Fruit fly (Drosophila melanogaster) whole organism, prepupa: ENCODE data around the gene CG33093.

Experiments
- CG10631 ChIP-seq: fragments of 200-800 bp; sonication (Bioruptor generic); optimal IDR thresholded peaks from 2 replicates; lab custom pipeline; 2016; ENCODE audit warnings: missing biosample characterization, missing genetic modification characterization
- CG11762 ChIP-seq: fragments of 200-800 bp; sonication (Bioruptor generic); optimal IDR thresholded peaks from 3 replicates; lab custom pipeline; 2016; ENCODE audit warnings: missing biosample characterization, missing genetic modification characterization; ENCODE audit not compliant: insufficient read depth
- CG11902 ChIP-seq: fragments of 200-800 bp; sonication (Bioruptor generic); optimal IDR thresholded peaks from 3 replicates; lab custom pipeline; 2016; ENCODE audit warnings: missing biosample characterization, missing genetic modification characterization
- CG15336 ChIP-seq: fragments of 200-800 bp; sonication (Bioruptor generic); IDR thresholded peaks from 2 replicates; pipeline ENCODE4 v1.3.6; 2022; ENCODE audit warnings: missing biosample characterization, missing genetic modification characterization
- CG1621 ChIP-seq: fragments of 200-800 bp; sonication (Bioruptor generic); optimal IDR thresholded peaks from 3 replicates; lab custom pipeline; 2018; ENCODE audit warnings: missing biosample characterization, mild to moderate bottlenecking, missing genetic modification characterization
- CG16779 ChIP-seq: fragments of 200-800 bp; sonication (Bioruptor generic); optimal IDR thresholded peaks from 3 replicates; lab custom pipeline; 2017; ENCODE audit warnings: missing biosample characterization, mild to moderate bottlenecking, missing genetic modification characterization
- CG3032 ChIP-seq: fragments of 200-800 bp; optimal IDR thresholded peaks from 2 replicates; lab custom pipeline; 2019; ENCODE audit warnings: missing biosample characterization, mild to moderate bottlenecking, missing genetic modification characterization, moderate library complexity
- CG31627 ChIP-seq: fragments of 200-800 bp; sonication (Bioruptor generic); optimal IDR thresholded peaks from 3 replicates; lab custom pipeline; 2016; ENCODE audit warnings: missing biosample characterization, missing genetic modification characterization
- CG34406 ChIP-seq: fragments of 200-800 bp; sonication (Bioruptor generic); optimal IDR thresholded peaks from 3 replicates; lab custom pipeline; 2016; ENCODE audit warnings: missing biosample characterization, missing genetic modification characterization
- CG4318 ChIP-seq: fragments of 200-800 bp; sonication (Bioruptor generic); optimal IDR thresholded peaks from 3 replicates; lab custom pipeline; 2017; ENCODE audit warnings: missing biosample characterization, mild to moderate bottlenecking, missing genetic modification characterization
- CG6276 ChIP-seq: fragments of 200-800 bp; sonication (Bioruptor generic); optimal IDR thresholded peaks from 2 replicates; lab custom pipeline; 2017; ENCODE audit warnings: missing biosample characterization, mild to moderate bottlenecking, missing genetic modification characterization
- CG6854 ChIP-seq: fragments of 200-800 bp; sonication (Bioruptor generic); optimal IDR thresholded peaks from 2 replicates; lab custom pipeline; 2017; ENCODE audit warnings: missing biosample characterization, mild to moderate bottlenecking, missing genetic modification characterization
- CG8119 ChIP-seq: fragments of 200-800 bp; sonication (Bioruptor generic); IDR thresholded peaks from 3 replicates; pipeline ENCODE4 v1.3.6; 2022; ENCODE audit warnings: missing biosample characterization, missing genetic modification characterization
- CG8632 ChIP-seq: fragments of 200-800 bp; sonication (Bioruptor generic); optimal IDR thresholded peaks from 3 replicates; lab custom pipeline; 2016; ENCODE audit warnings: missing biosample characterization, missing genetic modification characterization
- Eip75B ChIP-seq: fragments of 200-800 bp; sonication (Bioruptor generic); optimal IDR thresholded peaks from 3 replicates; lab custom pipeline; 2016; ENCODE audit warnings: missing biosample characterization, missing genetic modification characterization
- Eip78C ChIP-seq: fragments of 200-800 bp; sonication (Bioruptor generic); peaks from one replicate; lab custom pipeline; 2016; ENCODE audit warnings: missing biosample characterization, missing genetic modification characterization
- Ets21C ChIP-seq: fragments of 200-800 bp; sonication (Bioruptor generic); optimal IDR thresholded peaks from 3 replicates; lab custom pipeline; 2016; ENCODE audit warnings: missing biosample characterization, missing genetic modification characterization
- Ets96B ChIP-seq: fragments of 200-800 bp; optimal IDR thresholded peaks from 2 replicates; lab custom pipeline; 2019; ENCODE audit warnings: missing biosample characterization, mild to moderate bottlenecking, missing genetic modification characterization, moderate library complexity
- Hr4 ChIP-seq: fragments of 200-800 bp; sonication (Bioruptor generic); optimal IDR thresholded peaks from 3 replicates; lab custom pipeline; 2016; ENCODE audit warnings: missing biosample characterization, missing genetic modification characterization
- Lpt ChIP-seq: fragments of 200-800 bp; sonication (Bioruptor generic); optimal IDR thresholded peaks from 3 replicates; lab custom pipeline; 2016; ENCODE audit warnings: missing biosample characterization, missing genetic modification characterization
- Met ChIP-seq: fragments of 200-800 bp; sonication (Bioruptor generic); optimal IDR thresholded peaks from 3 replicates; lab custom pipeline; 2016; ENCODE audit warnings: missing biosample characterization, missing genetic modification characterization
- Sox102F ChIP-seq: fragments of 200-800 bp; sonication (Bioruptor generic); optimal IDR thresholded peaks from 2 replicates; lab custom pipeline; 2016; ENCODE audit warnings: missing biosample characterization, mild to moderate bottlenecking, missing genetic modification characterization
- Sox15 ChIP-seq: fragments of 200-800 bp; sonication (Bioruptor generic); optimal IDR thresholded peaks from 3 replicates; lab custom pipeline; 2016; ENCODE audit warnings: missing biosample characterization, missing genetic modification characterization
- achi ChIP-seq: fragments of 200-800 bp; sonication (Bioruptor generic); optimal IDR thresholded peaks from 3 replicates; lab custom pipeline; 2016; ENCODE audit warnings: missing biosample characterization, missing genetic modification characterization
- acj6 ChIP-seq: fragments of 200-800 bp; sonication (Bioruptor generic); optimal IDR thresholded peaks from 3 replicates; lab custom pipeline; 2016; ENCODE audit warnings: missing biosample characterization, missing genetic modification characterization
- cyc ChIP-seq: fragments of 200-800 bp; sonication (Bioruptor generic); optimal IDR thresholded peaks from 3 replicates; lab custom pipeline; 2016; ENCODE audit warnings: missing biosample characterization, missing genetic modification characterization
- dac ChIP-seq: fragments of 200-800 bp; sonication (Bioruptor generic); optimal IDR thresholded peaks from 2 replicates; lab custom pipeline; 2017; ENCODE audit warnings: missing biosample characterization, mild to moderate bottlenecking, missing genetic modification characterization
- fkh ChIP-seq: fragments of 200-800 bp; sonication (Bioruptor generic); optimal IDR thresholded peaks from 3 replicates; lab custom pipeline; 2017; ENCODE audit warnings: missing biosample characterization, mild to moderate bottlenecking, missing genetic modification characterization, moderate library complexity
- lz ChIP-seq: fragments of 200-800 bp; sonication (Bioruptor generic); optimal IDR thresholded peaks from 3 replicates; lab custom pipeline; 2016; ENCODE audit warnings: missing biosample characterization, missing genetic modification characterization
- pdm3 ChIP-seq: fragments of 200-800 bp; sonication (Bioruptor generic); optimal IDR thresholded peaks from 3 replicates; lab custom pipeline; 2016; ENCODE audit warnings: missing biosample characterization, missing genetic modification characterization
- ss ChIP-seq, 2 experiments: fragments of 200-800 bp; sonication (Bioruptor generic); optimal IDR thresholded peaks; 2 replicates in 1 of 2; 3 replicates in 1 of 2; lab custom pipeline; 2017 to 2018; ENCODE audit warnings: mild to moderate bottlenecking in 2 of 2, missing biosample characterization in 2 of 2, missing genetic modification characterization in 2 of 2, moderate library complexity in 1 of 2
- svp ChIP-seq: fragments of 200-800 bp; sonication (Bioruptor generic); peaks from one replicate; lab custom pipeline; 2016; ENCODE audit warnings: missing biosample characterization, missing genetic modification characterization
- vri ChIP-seq: fragments of 200-800 bp; sonication (Bioruptor generic); optimal IDR thresholded peaks from 3 replicates; lab custom pipeline; 2016; ENCODE audit warnings: missing biosample characterization, mild to moderate bottlenecking, missing genetic modification characterization

The CG33093 gene

dm6 chr3R:22576096-22576697 lies 44.5 kb upstream of the CG33093 start (continued):
- peak; percentile 32 for TF ChIP-seq Lpt
- TF ChIP-seq Hr4, result peak; percentile 21
- no peak for TF ChIP-seq CG34406 (GFP tag; lab: Kevin White, UChicago)
- no peak for TF ChIP-seq CG10631 (GFP tag; lab: Kevin White, UChicago)
- TF ChIP-seq CG6854, result no peak
- no peak for TF ChIP-seq svp
- TF ChIP-seq CG3032 (tag; lab: Kevin White, UChicago), result no peak
- no peak for TF ChIP-seq vri (GFP tag; lab: Kevin White, UChicago)
- TF ChIP-seq cyc (GFP tag; lab: Kevin White, UChicago), result no peak
- TF ChIP-seq Met, result no peak
- no peak for TF ChIP-seq dac (GFP tag; lab: Kevin White, UChicago)
- TF ChIP-seq fkh (GFP tag; lab: Kevin White, UChicago), result no peak
- TF ChIP-seq CG16779 (tag; lab: Kevin White, UChicago), result no peak
- TF ChIP-seq lz (GFP tag; lab: Kevin White, UChicago), result no peak
- TF ChIP-seq CG1621 (tag; lab: Kevin White, UChicago), result no peak
- peak; percentile 44 for TF ChIP-seq CG6276 (GFP tag; lab: Kevin White, UChicago)
- TF ChIP-seq CG4318 (GFP tag; lab: Kevin White, UChicago), result no peak
- TF ChIP-seq Ets96B (tag; lab: Kevin White, UChicago), result no peak

DNA sequence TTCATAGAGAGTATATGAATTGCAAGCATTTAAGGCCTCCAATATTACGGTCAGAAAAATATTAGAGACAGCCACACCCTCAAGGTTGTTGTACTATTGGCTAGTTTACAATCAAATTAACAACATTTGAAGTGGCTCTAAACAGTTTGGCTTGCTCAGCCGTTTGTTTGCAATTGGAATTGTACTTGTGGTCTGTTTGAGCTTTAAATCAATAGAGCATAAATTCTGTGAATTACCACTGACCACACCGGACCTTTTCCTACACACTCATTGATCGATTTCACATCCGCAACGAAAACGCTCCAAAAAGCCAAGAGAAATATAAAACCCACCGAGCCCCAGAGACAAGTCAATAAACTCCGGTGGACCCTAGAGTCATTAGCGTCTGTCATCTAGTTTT lies 41.9 kb upstream of the CG33093 start:
- TF ChIP-seq CG8632 (no peak), fkh (GFP tag; lab: Kevin White, UChicago) (peak; percentile 72), CG31627 (GFP tag; lab: Kevin White, UChicago) (no peak)
- TF ChIP-seq, all 60 proteins: peak for 1

- no peak for TF ChIP-seq Sox102F (GFP tag; lab: Kevin White, UChicago)
- no peak for TF ChIP-seq Eip78C
- TF ChIP-seq svp, result no peak
- TF ChIP-seq Eip75B (GFP tag; lab: Kevin White, UChicago), result no peak
- no peak for TF ChIP-seq lz (GFP tag; lab: Kevin White, UChicago)
- TF ChIP-seq CG8119 (GFP tag; lab: Robert Waterston, UW), result no peak
These were observed 38.2 kb upstream of the CG33093 start, which contains the start of gene CG33110 for dm6 chr3R:22569888-22570287. Gene CG33110, plus strand, starts transcription at chr3R:22570188.

dm6 chr3R:22568508-22568907 lies 36.8 kb upstream of the CG33093 start:
- no peak for TF ChIP-seq Ets21C (GFP tag; lab: Kevin White, UChicago)
- TF ChIP-seq fkh (GFP tag; lab: Kevin White, UChicago), result peak; percentile 27
- TF ChIP-seq vri (GFP tag; lab: Kevin White, UChicago), result no peak
- no peak for TF ChIP-seq Eip78C
- no peak for TF ChIP-seq ss (GFP tag; optimal IDR thresholded peaks at IDR 0.05; lab: Kevin White, UChicago)
- TF ChIP-seq lz (GFP tag; lab: Kevin White, UChicago), result no peak
- no peak for TF ChIP-seq CG11902
- TF ChIP-seq Lpt, result no peak

- TF ChIP-seq Sox15 (GFP tag; lab: Kevin White, UChicago) (no peak), CG4318 (GFP tag; lab: Kevin White, UChicago) (no peak), achi (GFP tag; lab: Kevin White, UChicago) (no peak), Lpt (no peak), acj6 (GFP tag; lab: Kevin White, UChicago) (no peak), CG8632 (no peak), CG15336 (GFP tag; lab: Robert Waterston, UW) (no peak), fkh (GFP tag; lab: Kevin White, UChicago) (no peak), Met (no peak), CG11762 (GFP tag; lab: Kevin White, UChicago) (no peak), CG10631 (GFP tag; lab: Kevin White, UChicago) (no peak), CG1621 (tag; lab: Kevin White, UChicago) (no peak), pdm3 (GFP tag; lab: Kevin White, UChicago) (no peak), CG31627 (GFP tag; lab: Kevin White, UChicago) (no peak), vri (GFP tag; lab: Kevin White, UChicago) (no peak), cyc (GFP tag; lab: Kevin White, UChicago) (no peak), CG6276 (GFP tag; lab: Kevin White, UChicago) (no peak)
- TF ChIP-seq, all 60 proteins: peak for 0
These were observed 34.0 kb upstream of the CG33093 start for dm6 chr3R:22565732-22566131.
